Fruit fly (Drosophila melanogaster): Measurements from ENCODE around the gene JhI-21.

DNA sequence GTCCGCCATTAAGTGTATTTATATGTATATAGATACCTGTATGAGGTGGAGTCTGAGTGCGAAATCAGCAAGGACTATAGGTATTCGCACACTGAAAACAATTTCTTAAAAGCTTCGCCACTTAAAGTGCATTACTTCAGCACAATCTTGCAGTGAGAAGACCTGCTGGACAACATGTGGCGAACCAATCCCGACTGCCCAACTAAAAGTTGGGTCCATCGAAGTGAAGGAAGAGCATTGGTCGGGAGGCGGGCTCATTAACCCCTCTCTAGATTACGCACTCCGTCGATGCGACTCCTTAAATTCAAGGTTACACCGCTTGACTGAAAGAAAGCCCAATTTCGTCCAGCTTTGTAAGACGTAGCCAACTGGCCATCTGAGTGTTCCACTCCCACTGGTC is 42.6 kb downstream of the JhI-21 start:
- no peak for TF ChIP-seq CG7045 (GFP tag; optimal IDR thresholded peaks at IDR 0.05)
- no peak for TF ChIP-seq CG7101 (tag; optimal IDR thresholded peaks at IDR 0.05)

All from whole organism, adult.